Worm (Caenorhabditis elegans) whole organism, dauer: ENCODE measurements around the gene fbxa-2.

Experiments
- unc-62 ChIP-seq: sonication (generic microtip); optimal IDR thresholded peaks from 2 replicates; lab custom pipeline; 2017; ENCODE audit warnings: missing biosample characterization, missing genetic modification reagents, missing genetic modification characterization

The fbxa-2 gene

ce11 chrV:16271121-16271520 is 1.7 kb upstream of the fbxa-2 start, which contains the start of gene T13F3.6:
T13F3.6 (minus strand) TSS chrV:16271221.
- no peak for TF ChIP-seq unc-62 (GFP tag; lab: Kevin White, UChicago)

- TF ChIP-seq unc-62 (GFP tag; lab: Kevin White, UChicago) = no peak
Measured at ce11 chrV:16266514-16266913, 2.9 kb downstream of the fbxa-2 start, which contains the start of gene T13F3.4. T13F3.4 (minus strand) TSS chrV:16266614.

ce11 chrV:16259684-16260083 is 9.8 kb downstream of the fbxa-2 start, which contains the start of gene nhr-127:
nhr-127 (plus strand) TSS chrV:16259984.
- TF ChIP-seq unc-62 (GFP tag; lab: Kevin White, UChicago) = no peak

DNA sequence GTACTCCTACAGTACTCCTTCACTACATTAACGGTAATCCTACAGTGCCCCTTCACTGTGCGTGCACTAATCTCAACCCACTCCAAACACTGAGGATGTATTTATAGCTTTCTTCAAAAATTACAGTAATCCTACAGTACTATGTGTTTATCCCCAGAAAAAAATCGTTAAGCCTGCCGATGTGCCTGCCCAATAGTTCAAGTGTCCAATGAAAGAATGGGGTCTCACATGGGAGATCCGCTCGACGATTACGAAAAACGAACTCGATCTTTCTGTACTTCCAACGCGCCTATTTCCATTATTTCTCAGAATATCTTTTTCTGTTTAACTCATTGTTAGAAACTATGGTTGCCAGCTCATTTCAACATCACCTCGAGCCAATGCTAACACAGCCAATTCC is 11.3 kb downstream of the fbxa-2 start, which contains the start of gene nhr-218:
Gene nhr-218, plus strand, starts transcription at position 301 of the 400 bp plus-strand sequence.
- TF ChIP-seq unc-62 (GFP tag; lab: Kevin White, UChicago) = no peak

DNA sequence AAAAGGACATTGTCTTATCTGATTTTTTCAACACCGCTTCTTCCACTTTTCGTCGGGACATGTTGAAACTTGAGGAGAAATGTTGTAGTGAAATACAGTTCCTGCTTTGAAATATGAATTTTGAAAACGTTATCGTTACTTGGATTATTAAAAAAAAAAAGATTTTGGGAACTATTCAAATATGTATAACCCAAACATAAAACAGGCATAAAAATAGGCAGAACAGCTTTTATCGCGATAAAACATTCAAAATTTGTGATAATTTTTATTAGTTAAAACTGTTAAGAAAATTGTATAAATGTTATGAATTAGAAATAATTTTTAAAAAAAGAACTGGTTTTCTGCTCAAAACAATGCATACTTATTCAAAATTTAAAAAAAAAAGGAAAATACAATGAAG is 13.1 kb downstream of the fbxa-2 start, which contains the start of gene bgnt-1.3:
Gene bgnt-1.3, minus strand, starts transcription at position 101 of the 400 bp plus-strand sequence.
- no peak for TF ChIP-seq unc-62 (GFP tag; lab: Kevin White, UChicago)

DNA sequence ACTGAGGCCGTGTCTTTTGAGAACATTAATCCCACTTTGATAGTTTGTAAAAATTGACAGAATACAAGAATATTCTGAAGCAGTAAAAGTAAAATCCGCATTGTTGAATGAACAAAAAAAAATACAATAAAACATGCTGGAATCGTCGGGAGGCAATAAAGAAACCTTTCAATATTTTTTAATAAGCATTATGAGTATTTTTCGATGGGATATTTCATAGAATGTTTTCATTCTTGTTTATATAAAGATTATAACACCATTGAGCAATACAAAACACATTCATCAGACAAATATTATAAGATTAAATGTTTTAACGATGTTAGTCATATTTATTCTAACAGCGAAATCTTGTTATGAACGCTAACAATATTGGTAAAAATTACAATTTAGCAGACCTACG is 15.8 kb downstream of the fbxa-2 start, which contains the start of gene gcy-20:
Gene gcy-20, minus strand, starts transcription at position 101 of the 400 bp plus-strand sequence.
- TF ChIP-seq unc-62 (GFP tag; lab: Kevin White, UChicago) = no peak

- no peak for TF ChIP-seq unc-62 (GFP tag; lab: Kevin White, UChicago)
Measured at ce11 chrV:16249105-16249504, 20.4 kb downstream of the fbxa-2 start.

ce11 chrV:16246579-16246978 is 22.9 kb downstream of the fbxa-2 start, which contains the start of gene srh-95:
srh-95 (plus strand) TSS chrV:16246879.
- TF ChIP-seq unc-62 (GFP tag; lab: Kevin White, UChicago) = no peak

DNA sequence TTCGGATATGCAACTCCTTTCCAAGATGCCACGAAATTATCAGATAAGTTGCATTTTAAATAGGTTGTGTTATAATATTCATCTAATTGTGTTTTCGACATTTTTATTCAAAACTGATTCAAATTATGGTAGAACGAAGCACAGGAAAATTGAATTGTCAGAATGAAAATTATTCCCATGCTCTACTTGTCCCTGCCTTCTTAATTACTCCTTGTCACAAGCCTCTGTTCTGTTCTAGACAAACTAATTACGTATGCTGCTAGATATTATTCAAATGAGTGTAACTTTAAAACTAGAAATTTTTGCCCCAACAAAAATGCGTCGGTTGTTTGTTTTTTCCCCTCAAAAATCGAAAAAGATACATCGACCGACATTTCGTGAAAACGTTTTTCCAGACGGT is 25.4 kb downstream of the fbxa-2 start, which contains the start of gene srh-104:
Gene srh-104, minus strand, starts transcription at position 101 of the 400 bp plus-strand sequence.
- no peak for TF ChIP-seq unc-62 (GFP tag; lab: Kevin White, UChicago)

- TF ChIP-seq unc-62 (GFP tag; lab: Kevin White, UChicago) = no peak
Measured at ce11 chrV:16237223-16237622, 32.2 kb downstream of the fbxa-2 start, which contains the start of gene F21H7.5. F21H7.5 (plus strand) TSS chrV:16237523.

DNA sequence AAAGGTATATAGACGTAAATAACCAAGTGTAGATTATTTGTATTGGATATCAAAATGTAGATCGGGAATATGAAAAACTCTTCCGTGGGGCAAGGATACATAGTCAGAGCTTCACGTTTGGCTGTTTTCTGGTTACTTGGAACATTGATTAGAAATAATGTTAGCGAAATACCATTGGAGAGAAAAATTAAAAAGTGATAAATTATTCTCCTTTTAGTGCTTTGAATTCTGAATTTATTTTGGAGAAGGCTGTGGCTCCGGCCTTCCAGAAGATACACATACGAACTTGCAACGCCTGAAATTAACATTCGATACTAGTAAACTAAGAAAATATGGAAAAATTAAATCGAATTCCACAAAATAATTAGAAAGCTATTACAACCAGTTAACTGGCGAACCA is 33.8 kb downstream of the fbxa-2 start, which contains the start of gene srh-98:
Gene srh-98, minus strand, starts transcription at position 101 of the 400 bp plus-strand sequence.
- no peak for TF ChIP-seq unc-62 (GFP tag; lab: Kevin White, UChicago)

ce11 chrV:16235135-16235534 is 34.3 kb downstream of the fbxa-2 start, which contains the start of gene F21H7.3:
F21H7.3 (minus strand) TSS chrV:16235235.
- no peak for TF ChIP-seq unc-62 (GFP tag; lab: Kevin White, UChicago)

ce11 chrV:16233624-16234023 is 35.8 kb downstream of the fbxa-2 start, which contains the start of gene clec-233:
clec-233 (plus strand) TSS chrV:16233924.
- TF ChIP-seq unc-62 (GFP tag; lab: Kevin White, UChicago) = no peak

- TF ChIP-seq unc-62 (GFP tag; lab: Kevin White, UChicago) = no peak
Measured at ce11 chrV:16232180-16232579, 37.3 kb downstream of the fbxa-2 start, which contains the start of gene gst-22. gst-22 (minus strand) TSS chrV:16232282.

ce11 chrV:16229896-16230295 is 39.6 kb downstream of the fbxa-2 start, which contains the start of the genes F21H7.2 and F21H7.12:
F21H7.2 (minus strand) TSS chrV:16229996.
F21H7.12 (plus strand) TSS chrV:16230165.
- no peak for TF ChIP-seq unc-62 (GFP tag; lab: Kevin White, UChicago)

ce11 chrV:16229439-16229838 is 40.0 kb downstream of the fbxa-2 start:
- TF ChIP-seq unc-62 (GFP tag; lab: Kevin White, UChicago) = no peak

ce11 chrV:16226581-16226980 is 42.9 kb downstream of the fbxa-2 start, which contains the start of gene F11A5.13:
F11A5.13 (minus strand) TSS chrV:16226681.
- TF ChIP-seq unc-62 (GFP tag; lab: Kevin White, UChicago) = no peak
